Worm (Caenorhabditis elegans) whole organism, L2 larva: ENCODE measurements around the gene F01D4.5.

ENCODE experiments used
- C34F6.9 ChIP-seq: fragments of 150-350 bp; optimal IDR thresholded peaks from 2 replicates; lab custom pipeline; 2014; ENCODE audit warnings: missing biosample characterization, missing genetic modification characterization
- R02D3.7 ChIP-seq: fragments of 150-350 bp; optimal IDR thresholded peaks from 2 replicates; lab custom pipeline; 2014; ENCODE audit warnings: missing biosample characterization, missing genetic modification characterization
- Y55F3AM.14 ChIP-seq: fragments of 200-800 bp; sonication (Bioruptor generic); optimal IDR thresholded peaks from 2 replicates; lab custom pipeline; 2018; ENCODE audit warnings: mild to moderate bottlenecking, missing genetic modification characterization, missing compliant biosample characterization
- ZK546.5 ChIP-seq: sonication (generic microtip); optimal IDR thresholded peaks from 2 replicates; lab custom pipeline; 2017; ENCODE audit warnings: missing biosample characterization, missing genetic modification characterization
- aly-2 ChIP-seq: fragments of 150-350 bp; optimal IDR thresholded peaks from 2 replicates; lab custom pipeline; 2014; ENCODE audit warnings: missing biosample characterization, missing genetic modification characterization
- blmp-1 ChIP-seq: sonication (generic microtip); optimal IDR thresholded peaks from 2 replicates; lab custom pipeline; 2017; ENCODE audit warnings: missing genetic modification characterization, mild to moderate bottlenecking, missing compliant biosample characterization, antibody characterized with exemption, moderate library complexity; ENCODE audit not compliant: insufficient read depth
- ceh-16 ChIP-seq: fragments of 150-350 bp; optimal IDR thresholded peaks from 2 replicates; lab custom pipeline; 2014; ENCODE audit warnings: missing biosample characterization, missing genetic modification characterization
- ceh-82 ChIP-seq: fragments of 150-350 bp; optimal IDR thresholded peaks from 2 replicates; lab custom pipeline; 2014; ENCODE audit warnings: missing biosample characterization, missing genetic modification characterization
- crh-2 ChIP-seq: sonication (generic microtip); optimal IDR thresholded peaks from 2 replicates; lab custom pipeline; 2017; ENCODE audit warnings: missing biosample characterization, missing genetic modification characterization
- egl-27 ChIP-seq: sonication (generic microtip); optimal IDR thresholded peaks from 3 replicates; lab custom pipeline; 2017; ENCODE audit warnings: missing biosample characterization, missing genetic modification reagents, missing genetic modification characterization
- elt-1 ChIP-seq: fragments of 150-350 bp; optimal IDR thresholded peaks from 2 replicates; lab custom pipeline; 2014; ENCODE audit warnings: missing biosample characterization, missing genetic modification characterization
- elt-3 ChIP-seq: sonication (generic microtip); optimal IDR thresholded peaks from 2 replicates; lab custom pipeline; 2017; ENCODE audit warnings: missing biosample characterization, missing genetic modification characterization
- fos-1 ChIP-seq: fragments of 150-350 bp; optimal IDR thresholded peaks from 2 replicates; lab custom pipeline; 2014; ENCODE audit warnings: missing biosample characterization, missing genetic modification characterization
- gmeb-1 ChIP-seq: fragments of 150-350 bp; optimal IDR thresholded peaks from 2 replicates; lab custom pipeline; 2014; ENCODE audit warnings: missing biosample characterization, missing genetic modification characterization
- lin-11 ChIP-seq: fragments of 150-350 bp; sonication (generic microtip); optimal IDR thresholded peaks from 2 replicates; lab custom pipeline; 2014; ENCODE audit warnings: missing biosample characterization, missing genetic modification characterization, inconsistent platforms, mixed read lengths
- lin-39 ChIP-seq: fragments of 150-350 bp; optimal IDR thresholded peaks from 2 replicates; lab custom pipeline; 2014; ENCODE audit warnings: missing biosample characterization, missing genetic modification reagents, missing genetic modification characterization
- lsy-2 ChIP-seq, 2 experiments: fragments of 150-350 bp in 1 of 2; sonication (generic microtip) in 1 of 2; optimal IDR thresholded peaks; 2 replicates each; lab custom pipeline; 2014 to 2017; ENCODE audit warnings: missing biosample characterization in 2 of 2, missing genetic modification characterization in 2 of 2
- mab-5 ChIP-seq: fragments of 150-350 bp; optimal IDR thresholded peaks from 2 replicates; lab custom pipeline; 2014; ENCODE audit warnings: missing biosample characterization, missing genetic modification characterization
- mbf-1 ChIP-seq: sonication (generic microtip); optimal IDR thresholded peaks from 2 replicates; lab custom pipeline; 2017; ENCODE audit warnings: missing biosample characterization, missing genetic modification characterization
- mdl-1 ChIP-seq, 2 experiments: fragments of 150-350 bp in 1 of 2; sonication (generic microtip) in 1 of 2; optimal IDR thresholded peaks; 2 replicates each; lab custom pipeline; 2017; ENCODE audit warnings: missing biosample characterization in 2 of 2, missing genetic modification characterization in 2 of 2
- nhr-10 ChIP-seq: sonication (generic microtip); optimal IDR thresholded peaks from 2 replicates; lab custom pipeline; 2017; ENCODE audit warnings: missing biosample characterization, missing genetic modification characterization
- nhr-11 ChIP-seq: fragments of 150-350 bp; optimal IDR thresholded peaks from 2 replicates; lab custom pipeline; 2014; ENCODE audit warnings: missing biosample characterization, missing genetic modification characterization
- nhr-12 ChIP-seq: fragments of 150-350 bp; optimal IDR thresholded peaks from 2 replicates; lab custom pipeline; 2014; ENCODE audit warnings: missing biosample characterization, missing genetic modification characterization
- nhr-21 ChIP-seq: fragments of 150-350 bp; optimal IDR thresholded peaks from 2 replicates; lab custom pipeline; 2014; ENCODE audit warnings: missing biosample characterization, missing genetic modification characterization
- nhr-237 ChIP-seq: fragments of 150-350 bp; optimal IDR thresholded peaks from 2 replicates; lab custom pipeline; 2014; ENCODE audit warnings: missing biosample characterization, missing genetic modification characterization
- nhr-25 ChIP-seq: fragments of 150-350 bp; sonication (generic microtip); optimal IDR thresholded peaks from 3 replicates; lab custom pipeline; 2014; ENCODE audit warnings: missing biosample characterization, missing genetic modification characterization
- nhr-77 ChIP-seq: fragments of 150-350 bp; optimal IDR thresholded peaks from 2 replicates; lab custom pipeline; 2014; ENCODE audit warnings: missing biosample characterization, missing genetic modification characterization
- peb-1 ChIP-seq: fragments of 150-350 bp; optimal IDR thresholded peaks from 2 replicates; lab custom pipeline; 2014; ENCODE audit warnings: missing biosample characterization, missing genetic modification characterization
- sem-4 ChIP-seq: fragments of 150-350 bp; optimal IDR thresholded peaks from 2 replicates; lab custom pipeline; 2014; ENCODE audit warnings: missing biosample characterization, missing genetic modification reagents, missing genetic modification characterization
- sma-9 ChIP-seq, 2 experiments: fragments of 150-350 bp in 1 of 2; sonication (generic microtip) in 1 of 2; optimal IDR thresholded peaks; 2 replicates each; lab custom pipeline; 2014 to 2016; ENCODE audit warnings: missing genetic modification characterization in 2 of 2, mild to moderate bottlenecking in 1 of 2, missing biosample characterization in 1 of 2, missing compliant biosample characterization in 1 of 2, missing genetic modification reagents in 1 of 2, moderate library complexity in 1 of 2
- snpc-4 ChIP-seq: fragments of 150-350 bp; optimal IDR thresholded peaks from 2 replicates; lab custom pipeline; 2014; ENCODE audit warnings: missing biosample characterization, missing genetic modification characterization
- unc-39 ChIP-seq: fragments of 150-350 bp; optimal IDR thresholded peaks from 2 replicates; lab custom pipeline; 2014; ENCODE audit warnings: missing biosample characterization, missing genetic modification characterization
- unc-55 ChIP-seq: fragments of 150-350 bp; sonication (generic microtip); optimal IDR thresholded peaks from 3 replicates; lab custom pipeline; 2014; ENCODE audit warnings: missing biosample characterization, missing genetic modification reagents, missing genetic modification characterization
- unc-62 ChIP-seq: fragments of 150-350 bp; optimal IDR thresholded peaks from 2 replicates; lab custom pipeline; 2014; ENCODE audit warnings: missing biosample characterization, missing genetic modification reagents, missing genetic modification characterization
- ztf-1 ChIP-seq: fragments of 200-800 bp; sonication (Bioruptor generic); conservative IDR thresholded peaks from 2 replicates; pipeline ENCODE4 v1.3.6; 2022; ENCODE audit warnings: missing genetic modification characterization, missing compliant biosample characterization
- ztf-11 ChIP-seq: sonication (generic microtip); optimal IDR thresholded peaks from 2 replicates; lab custom pipeline; 2017; ENCODE audit warnings: missing biosample characterization, missing genetic modification characterization
- ztf-4 ChIP-seq: fragments of 150-350 bp; optimal IDR thresholded peaks from 2 replicates; lab custom pipeline; 2014; ENCODE audit warnings: missing biosample characterization, missing genetic modification characterization

The F01D4.5 gene

DNA sequence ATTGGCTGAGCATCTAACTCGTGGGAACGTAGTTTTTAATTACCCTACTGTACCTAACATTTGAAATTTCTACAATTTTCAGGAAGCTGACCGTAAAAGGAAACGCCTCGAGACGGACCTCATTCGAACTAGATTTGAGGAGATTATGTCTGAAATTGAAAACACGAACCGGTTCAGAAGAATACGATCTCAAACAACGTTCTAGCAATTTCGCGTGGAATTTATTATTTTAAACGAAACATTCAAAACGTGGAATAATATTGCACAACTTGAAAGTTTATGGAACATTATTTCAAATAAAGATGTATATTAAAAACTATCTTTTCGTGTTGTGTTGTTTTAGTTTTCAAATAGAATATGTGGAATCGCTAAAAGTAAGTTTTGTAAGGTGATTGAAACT is 39.9 kb downstream of the F01D4.5 start, which contains the start of gene F13B12.7:
Gene F13B12.7, plus strand, starts transcription at position 301 of the 400 bp plus-strand sequence.
- TF ChIP-seq nhr-21 (tag; lab: Kevin White, UChicago) (no peak), C34F6.9 (tag; lab: Kevin White, UChicago) (no peak), ztf-4 (no peak), blmp-1 (tag; lab: Kevin White, UChicago) (no peak), elt-3 (tag; lab: Kevin White, UChicago) (no peak), aly-2 (tag; lab: Kevin White, UChicago) (no peak), snpc-4 (no peak), nhr-25 (tag; lab: Kevin White, UChicago) (no peak), ztf-1 (GFP tag; lab: Robert Waterston, UW) (no peak), R02D3.7 (tag; lab: Kevin White, UChicago) (no peak), egl-27 (tag; lab: Kevin White, UChicago) (no peak), crh-2 (tag; lab: Kevin White, UChicago) (no peak), unc-62 (GFP tag; lab: Kevin White, UChicago) (no peak), sma-9 (GFP tag; optimal IDR thresholded peaks at IDR 0.05; lab: Kevin White, UChicago) (no peak), sma-9 (tag; optimal IDR thresholded peaks at IDR 0.05; lab: Kevin White, UChicago) (no peak), unc-55 (GFP tag; lab: Kevin White, UChicago) (no peak)

- no peak for TF ChIP-seq lin-39 (tag; lab: Kevin White, UChicago)
- TF ChIP-seq elt-3 (tag; lab: Kevin White, UChicago): no peak
- TF ChIP-seq nhr-11 (tag; lab: Kevin White, UChicago): no peak
- no peak for TF ChIP-seq nhr-12 (tag; lab: Kevin White, UChicago)
- no peak for TF ChIP-seq sem-4 (tag; lab: Kevin White, UChicago)
- no peak for TF ChIP-seq nhr-25 (tag; lab: Kevin White, UChicago)
- no peak for TF ChIP-seq ceh-16 (tag; lab: Kevin White, UChicago)
- no peak for TF ChIP-seq sma-9 (GFP tag; optimal IDR thresholded peaks at IDR 0.05; lab: Kevin White, UChicago)
- TF ChIP-seq sma-9 (tag; optimal IDR thresholded peaks at IDR 0.05; lab: Kevin White, UChicago): no peak
- TF ChIP-seq unc-39 (tag; lab: Kevin White, UChicago): no peak
- TF ChIP-seq, all 48 proteins: peak for 0
These were observed 40.6 kb downstream of the F01D4.5 start for ce11 chrIV:10442904-10443303.

- TF ChIP-seq crh-2 (tag; lab: Kevin White, UChicago): peak; percentile 25
- TF ChIP-seq unc-39 (tag; lab: Kevin White, UChicago): no peak
- no peak for TF ChIP-seq peb-1 (tag; lab: Kevin White, UChicago)
- TF ChIP-seq fos-1 (tag; lab: Kevin White, UChicago): peak; percentile 73
- no peak for TF ChIP-seq mdl-1 (tag; optimal IDR thresholded peaks at IDR 0.05; lab: Kevin White, UChicago)
- peak; percentile 40 for TF ChIP-seq sma-9 (GFP tag; optimal IDR thresholded peaks at IDR 0.05; lab: Kevin White, UChicago)
- TF ChIP-seq sma-9 (tag; optimal IDR thresholded peaks at IDR 0.05; lab: Kevin White, UChicago): no peak
- peak; percentile 11 for TF ChIP-seq gmeb-1
These were observed 44.6 kb downstream of the F01D4.5 start, which contains the start of gene F13B12.3 for ce11 chrIV:10438901-10439300. Gene F13B12.3, plus strand, starts transcription at chrIV:10439123.

- TF ChIP-seq ztf-11 (tag; lab: Kevin White, UChicago) (no peak), unc-55 (GFP tag; lab: Kevin White, UChicago) (no peak), nhr-77 (tag; lab: Kevin White, UChicago) (no peak), lin-11 (tag; lab: Kevin White, UChicago) (no peak), elt-1 (no peak), gmeb-1 (no peak), ceh-82 (tag; lab: Kevin White, UChicago) (no peak), nhr-11 (tag; lab: Kevin White, UChicago) (no peak), nhr-10 (no peak), mab-5 (tag; lab: Kevin White, UChicago) (no peak), ztf-1 (GFP tag; lab: Robert Waterston, UW) (no peak), Y55F3AM.14 (GFP tag; lab: Kevin White, UChicago) (no peak), nhr-237 (tag; lab: Kevin White, UChicago) (no peak), ZK546.5 (tag; lab: Kevin White, UChicago) (no peak), nhr-21 (tag; lab: Kevin White, UChicago) (no peak), lsy-2 (tag; optimal IDR thresholded peaks at IDR 0.05; lab: Kevin White, UChicago) (no peak), mbf-1 (no peak)
- TF ChIP-seq, all 48 proteins: peak for 0
These were observed 46.3 kb downstream of the F01D4.5 start for ce11 chrIV:10437114-10437513.
